Worm (Caenorhabditis elegans) whole organism, L4 larva: ENCODE measurements around the gene ttr-51.

ENCODE experiments used
- ama-1 ChIP-seq: fragments of 150-350 bp; optimal IDR thresholded peaks from 2 replicates; lab custom pipeline; 2014; ENCODE audit warnings: inconsistent platforms, mixed read lengths
- snpc-4 ChIP-seq: fragments of 150-350 bp; optimal IDR thresholded peaks from 2 replicates; lab custom pipeline; 2014; ENCODE audit warnings: missing biosample characterization, missing genetic modification characterization
- tra-1 ChIP-seq: fragments of 200-800 bp; sonication (Bioruptor generic); IDR thresholded peaks from 2 replicates; pipeline ENCODE4 v1.3.6; 2022; ENCODE audit warnings: missing genetic modification reagents, missing genetic modification characterization, missing compliant biosample characterization

- TF ChIP-seq tra-1 (GFP tag; lab: Robert Waterston, UW) (no peak), snpc-4 (no peak), ama-1 (lab: Kevin White, UChicago) (no peak)
Measured at ce11 chrIV:13204037-13204436, 48.1 kb downstream of the ttr-51 start, which contains the start of gene ced-3.
